Worm (Caenorhabditis elegans): ENCODE data around the gene nas-27.
"Not testable (repeated sequence)": the region's sequence is repeated elsewhere in the genome, so short reads cannot be mapped to it uniquely, and the experiment has no call there.

nas-27 gene

ce11 chrII:1136485-1136884, 42.6 kb downstream of the nas-27 start, which contains the start of gene pod-2:
pod-2 (plus strand) TSS chrII:1136785.
- no peak for TF ChIP-seq tbx-2 (tag; optimal IDR thresholded peaks at IDR 0.05)
- TF ChIP-seq che-1 (tag; optimal IDR thresholded peaks at IDR 0.05) = no peak
- TF ChIP-seq zip-5 (tag; optimal IDR thresholded peaks at IDR 0.05) = no peak
- no peak for TF ChIP-seq lin-11 (tag; optimal IDR thresholded peaks at IDR 0.05)
- no peak for TF ChIP-seq unc-42 (tag; optimal IDR thresholded peaks at IDR 0.05)
- TF ChIP-seq ceh-48 (tag; optimal IDR thresholded peaks at IDR 0.05) = no peak
- TF ChIP-seq ceh-22 (tag; optimal IDR thresholded peaks at IDR 0.05) = no peak
- no peak for TF ChIP-seq K02D7.2 (tag; optimal IDR thresholded peaks at IDR 0.05)
- no peak for TF ChIP-seq ttx-3 (tag; optimal IDR thresholded peaks at IDR 0.05)
- TF ChIP-seq pha-4 (tag; optimal IDR thresholded peaks at IDR 0.05) = no peak
- TF ChIP-seq nhr-232 (tag; optimal IDR thresholded peaks at IDR 0.05) = no peak
- TF ChIP-seq C38D4.7 (GFP tag; optimal IDR thresholded peaks at IDR 0.05) = no peak
- no peak for TF ChIP-seq odd-2 (tag; optimal IDR thresholded peaks at IDR 0.05)
- no peak for TF ChIP-seq eyg-1 (tag; optimal IDR thresholded peaks at IDR 0.05)
- TF ChIP-seq ceh-6 (GFP tag; optimal IDR thresholded peaks at IDR 0.05) = no peak
- TF ChIP-seq elt-4 (tag; optimal IDR thresholded peaks at IDR 0.05) = no peak
- TF ChIP-seq madf-2 (tag; optimal IDR thresholded peaks at IDR 0.05) = no peak

- TF ChIP-seq rnt-1 (tag; optimal IDR thresholded peaks at IDR 0.05) (peak; percentile 80), ahr-1 (tag; optimal IDR thresholded peaks at IDR 0.05) (peak; percentile 44), unc-42 (tag; optimal IDR thresholded peaks at IDR 0.05) (peak; percentile 23), lim-6 (tag; optimal IDR thresholded peaks at IDR 0.05) (peak; percentile 87), fax-1 (tag; optimal IDR thresholded peaks at IDR 0.05) (peak; percentile 83), elt-2 (tag; optimal IDR thresholded peaks at IDR 0.05) (peak; percentile 48), unc-3 (GFP tag; conservative IDR thresholded peaks at IDR 0.05) (0 out of 2 replicates have a peak, but pooled peaks have one; percentile 26), hlh-6 (tag; optimal IDR thresholded peaks at IDR 0.05) (peak; percentile 14), hlh-8 (tag; optimal IDR thresholded peaks at IDR 0.05) (peak; percentile 78), tbx-7 (tag; optimal IDR thresholded peaks at IDR 0.05) (peak; percentile 75), C08G9.2 (tag; optimal IDR thresholded peaks at IDR 0.05) (peak; percentile 88), ceh-34 (tag; optimal IDR thresholded peaks at IDR 0.05) (peak; percentile 84), tbx-2 (tag; optimal IDR thresholded peaks at IDR 0.05) (peak; percentile 90), ets-4 (tag; optimal IDR thresholded peaks at IDR 0.05) (peak; percentile 80), F13H6.1 (tag; optimal IDR thresholded peaks at IDR 0.05) (peak; percentile 66), mec-3 (tag; optimal IDR thresholded peaks at IDR 0.05; ENCODE audit: borderline replicate concordance) (peak; percentile 72), ceh-14 (tag; optimal IDR thresholded peaks at IDR 0.05) (peak; percentile 84), dmd-4 (tag; optimal IDR thresholded peaks at IDR 0.05; ENCODE audit: borderline replicate concordance) (peak; percentile 68), zip-5 (tag; optimal IDR thresholded peaks at IDR 0.05) (peak; percentile 47), ref-2 (tag; optimal IDR thresholded peaks at IDR 0.05) (peak; percentile 93), pqm-1 (tag; optimal IDR thresholded peaks at IDR 0.05) (peak; percentile 64), ceh-31 (tag; optimal IDR thresholded peaks at IDR 0.05) (peak; percentile 97), ceh-19 (GFP tag; optimal IDR thresholded peaks at IDR 0.05) (peak; percentile 58), ceh-2 (tag; optimal IDR thresholded peaks at IDR 0.05) (peak; percentile 80), ceh-18 (tag; optimal IDR thresholded peaks at IDR 0.05) (peak; percentile 33)
- TF ChIP-seq unc-3 (tag; optimal IDR thresholded peaks at IDR 0.05) = not testable (repeated sequence)
Measured at ce11 chrII:1134314-1135108, 44.6 kb downstream of the nas-27 start.

ce11 chrII:1133295-1133694, 45.8 kb downstream of the nas-27 start:
- TF ChIP-seq ceh-31 (tag; optimal IDR thresholded peaks at IDR 0.05) (no peak), ceh-22 (tag; optimal IDR thresholded peaks at IDR 0.05) (no peak), K09A11.1 (tag; optimal IDR thresholded peaks at IDR 0.05; ENCODE audit: insufficient read depth) (no peak), ceh-19 (GFP tag; optimal IDR thresholded peaks at IDR 0.05) (no peak), dve-1 (tag; optimal IDR thresholded peaks at IDR 0.05) (no peak), T23F11.4 (GFP tag; optimal IDR thresholded peaks at IDR 0.05) (no peak), hlh-30 (tag; optimal IDR thresholded peaks at IDR 0.05; ENCODE audit: insufficient read depth) (no peak), ceh-45 (GFP tag; IDR thresholded peaks at IDR 0.05) (no peak), lim-6 (tag; optimal IDR thresholded peaks at IDR 0.05) (no peak), lin-11 (tag; optimal IDR thresholded peaks at IDR 0.05) (no peak), pha-4 (tag; optimal IDR thresholded peaks at IDR 0.05) (no peak), ceh-14 (tag; optimal IDR thresholded peaks at IDR 0.05) (no peak), ets-4 (tag; optimal IDR thresholded peaks at IDR 0.05) (no peak), rnt-1 (tag; optimal IDR thresholded peaks at IDR 0.05) (no peak), pax-1 (tag; optimal IDR thresholded peaks at IDR 0.05) (no peak), C08G9.2 (tag; optimal IDR thresholded peaks at IDR 0.05) (no peak), sox-4 (tag; optimal IDR thresholded peaks at IDR 0.05) (no peak), fkh-6 (tag; optimal IDR thresholded peaks at IDR 0.05) (no peak), npax-4 (tag; optimal IDR thresholded peaks at IDR 0.05) (no peak)

All from whole organism, late embryonic.